Worm (Caenorhabditis elegans) whole organism, L1 larva: ENCODE data around the gene C34F6.7.

ENCODE experiments used
- C04F5.9 ChIP-seq: sonication (generic microtip); optimal IDR thresholded peaks from 2 replicates; lab custom pipeline; 2016; ENCODE audit warnings: missing genetic modification characterization, missing compliant biosample characterization
- C16A3.4 ChIP-seq: fragments of 150-350 bp; optimal IDR thresholded peaks from 2 replicates; lab custom pipeline; 2014; ENCODE audit warnings: missing biosample characterization, missing genetic modification characterization
- F16B12.6 ChIP-seq: fragments of 150-350 bp; optimal IDR thresholded peaks from 2 replicates; lab custom pipeline; 2014; ENCODE audit warnings: missing biosample characterization, missing genetic modification characterization
- Y116A8C.19 ChIP-seq: sonication (generic microtip); optimal IDR thresholded peaks from 2 replicates; lab custom pipeline; 2016; ENCODE audit warnings: missing compliant biosample characterization, missing genetic modification characterization, borderline replicate concordance
- alr-1 ChIP-seq: fragments of 200-800 bp; sonication (Bioruptor generic); optimal IDR thresholded peaks from 2 replicates; lab custom pipeline; 2018; ENCODE audit warnings: borderline replicate concordance, mild to moderate bottlenecking, missing genetic modification characterization, missing compliant biosample characterization
- aly-2 ChIP-seq: fragments of 150-350 bp; optimal IDR thresholded peaks from 2 replicates; lab custom pipeline; 2014; ENCODE audit warnings: missing biosample characterization, missing genetic modification characterization
- blmp-1 ChIP-seq: fragments of 150-350 bp; optimal IDR thresholded peaks from 2 replicates; lab custom pipeline; 2014; ENCODE audit warnings: missing biosample characterization, missing genetic modification characterization
- ceh-63 ChIP-seq: fragments of 200-800 bp; sonication (Bioruptor generic); optimal IDR thresholded peaks from 2 replicates; lab custom pipeline; 2018; ENCODE audit warnings: mild to moderate bottlenecking, missing genetic modification characterization, missing compliant biosample characterization
- ceh-8 ChIP-seq: fragments of 200-800 bp; sonication (Bioruptor generic); optimal IDR thresholded peaks from 2 replicates; lab custom pipeline; 2018; ENCODE audit warnings: mild to moderate bottlenecking, missing genetic modification characterization, moderate library complexity, missing compliant biosample characterization
- ceh-88 ChIP-seq: fragments of 200-800 bp; sonication (Bioruptor generic); IDR thresholded peaks from 2 replicates; pipeline ENCODE4 v1.3.6; 2022; ENCODE audit warnings: missing genetic modification characterization, missing compliant biosample characterization
- dsc-1 ChIP-seq: sonication (generic microtip); optimal IDR thresholded peaks from 2 replicates; lab custom pipeline; 2016; ENCODE audit warnings: mild to moderate bottlenecking, missing genetic modification characterization, missing compliant biosample characterization
- efl-1 ChIP-seq, 4 experiments: fragments of 150-350 bp; optimal IDR thresholded peaks in 3 of 4; peaks in 1 of 4; 1 replicate in 1 of 4; 2 replicates in 3 of 4; lab custom pipeline; 2014; ENCODE audit warnings: missing biosample characterization in 2 of 4, missing genetic modification characterization in 2 of 4, missing genetic modification reagents in 2 of 4
- egl-13 ChIP-seq: sonication (generic microtip); optimal IDR thresholded peaks from 2 replicates; lab custom pipeline; 2016; ENCODE audit warnings: missing genotype, missing genetic modification reagents, missing genetic modification characterization, missing compliant biosample characterization
- egl-27 ChIP-seq, 2 experiments: fragments of 150-350 bp in 1 of 2; sonication (generic microtip); optimal IDR thresholded peaks; 3 replicates each; lab custom pipeline; 2017 to 2018; ENCODE audit warnings: missing biosample characterization in 2 of 2, missing genetic modification characterization in 2 of 2, missing genetic modification reagents in 2 of 2
- elt-2 ChIP-seq: sonication (generic microtip); optimal IDR thresholded peaks from 2 replicates; lab custom pipeline; 2016; ENCODE audit warnings: missing genetic modification characterization, mild to moderate bottlenecking, inconsistent platforms, missing compliant biosample characterization, missing genetic modification reagents
- elt-3 ChIP-seq, 6 experiments: fragments of 150-350 bp in 1 of 6; sonication (generic microtip); optimal IDR thresholded peaks; 2 replicates each; lab custom pipeline; 2017 to 2018; ENCODE audit warnings: missing biosample characterization in 6 of 6, missing genetic modification characterization in 6 of 6, inconsistent platforms in 1 of 6
- ets-5 ChIP-seq: fragments of 200-800 bp; sonication (Bioruptor generic); IDR thresholded peaks from 2 replicates; pipeline ENCODE4 v1.3.6; 2022; ENCODE audit warnings: missing genetic modification characterization, missing compliant biosample characterization
- fkh-10 ChIP-seq: sonication (generic microtip); optimal IDR thresholded peaks from 2 replicates; lab custom pipeline; 2017; ENCODE audit warnings: missing biosample characterization, missing genetic modification reagents, missing genetic modification characterization
- fos-1 ChIP-seq: fragments of 150-350 bp; optimal IDR thresholded peaks from 2 replicates; lab custom pipeline; 2014; ENCODE audit warnings: missing biosample characterization, missing genetic modification characterization
- grh-1 ChIP-seq: fragments of 200-800 bp; sonication (Bioruptor generic); IDR thresholded peaks from 2 replicates; pipeline ENCODE4 v1.3.6; 2022; ENCODE audit warnings: missing genetic modification reagents, missing genetic modification characterization, missing compliant biosample characterization
- isw-1 ChIP-seq: fragments of 200-800 bp; sonication (Bioruptor generic); IDR thresholded peaks from 2 replicates; pipeline ENCODE4 v1.3.6; 2022; ENCODE audit warnings: missing genetic modification characterization, missing compliant biosample characterization
- lin-14 ChIP-seq: fragments of 200-800 bp; sonication (Bioruptor generic); optimal IDR thresholded peaks from 2 replicates; lab custom pipeline; 2018; ENCODE audit warnings: mild to moderate bottlenecking, missing genetic modification characterization, moderate library complexity, missing compliant biosample characterization
- lir-3 ChIP-seq: sonication (generic microtip); optimal IDR thresholded peaks from 2 replicates; lab custom pipeline; 2016; ENCODE audit warnings: mild to moderate bottlenecking, missing genetic modification characterization, moderate library complexity, missing compliant biosample characterization; ENCODE audit not compliant: poor library complexity
- lsy-2 ChIP-seq, 2 experiments: fragments of 150-350 bp; optimal IDR thresholded peaks; 2 replicates each; lab custom pipeline; 2014; ENCODE audit warnings: missing biosample characterization in 2 of 2, missing genetic modification characterization in 2 of 2
- nhr-12 ChIP-seq: sonication (generic microtip); optimal IDR thresholded peaks from 2 replicates; lab custom pipeline; 2017; ENCODE audit warnings: missing biosample characterization, missing genetic modification characterization
- nhr-20 ChIP-seq: sonication (generic microtip); optimal IDR thresholded peaks from 2 replicates; lab custom pipeline; 2016; ENCODE audit warnings: mild to moderate bottlenecking, missing genetic modification characterization, missing compliant biosample characterization
- nhr-237 ChIP-seq: fragments of 150-350 bp; optimal IDR thresholded peaks from 2 replicates; lab custom pipeline; 2014; ENCODE audit warnings: missing biosample characterization, missing genetic modification characterization
- nhr-28 ChIP-seq: fragments of 150-350 bp; optimal IDR thresholded peaks from 2 replicates; lab custom pipeline; 2014; ENCODE audit warnings: missing biosample characterization, missing genetic modification characterization
- nhr-76 ChIP-seq: sonication (generic microtip); optimal IDR thresholded peaks from 2 replicates; lab custom pipeline; 2017; ENCODE audit warnings: missing biosample characterization, missing genetic modification characterization
- nhr-84 ChIP-seq: sonication (generic microtip); optimal IDR thresholded peaks from 2 replicates; lab custom pipeline; 2017; ENCODE audit warnings: missing biosample characterization, missing genetic modification characterization
- nhr-85 ChIP-seq: sonication (generic microtip); peaks from one replicate; lab custom pipeline; 2016; ENCODE audit warnings: missing genetic modification characterization, inconsistent platforms, missing compliant biosample characterization
- nhr-90 ChIP-seq: sonication (generic microtip); optimal IDR thresholded peaks from 2 replicates; lab custom pipeline; 2016; ENCODE audit warnings: mild to moderate bottlenecking, missing genetic modification characterization, missing compliant biosample characterization; ENCODE audit not compliant: poor library complexity
- pag-3 ChIP-seq: sonication (generic microtip); optimal IDR thresholded peaks from 2 replicates; lab custom pipeline; 2017; ENCODE audit warnings: missing genetic modification characterization, mild to moderate bottlenecking, missing compliant biosample characterization, antibody characterized with exemption, borderline replicate concordance; ENCODE audit not compliant: insufficient read depth
- pqm-1 ChIP-seq: sonication (generic microtip); optimal IDR thresholded peaks from 3 replicates; lab custom pipeline; 2017; ENCODE audit warnings: missing biosample characterization, missing genetic modification characterization
- rnt-1 ChIP-seq: sonication (generic microtip); optimal IDR thresholded peaks from 2 replicates; lab custom pipeline; 2016; ENCODE audit warnings: mild to moderate bottlenecking, missing genetic modification characterization, moderate library complexity, missing compliant biosample characterization
- snpc-4 ChIP-seq: fragments of 150-350 bp; optimal IDR thresholded peaks from 2 replicates; lab custom pipeline; 2014; ENCODE audit warnings: missing biosample characterization, missing genetic modification characterization
- sptf-1 ChIP-seq: fragments of 150-350 bp; optimal IDR thresholded peaks from 2 replicates; lab custom pipeline; 2014; ENCODE audit warnings: missing biosample characterization, missing genetic modification characterization
- tbx-2 ChIP-seq: sonication (generic microtip); optimal IDR thresholded peaks from 2 replicates; lab custom pipeline; 2016; ENCODE audit warnings: missing genetic modification characterization, missing compliant biosample characterization
- unc-86 ChIP-seq: sonication (generic microtip); optimal IDR thresholded peaks from 2 replicates; lab custom pipeline; 2016; ENCODE audit warnings: missing genetic modification characterization, missing compliant biosample characterization
- xbp-1 ChIP-seq: sonication (generic microtip); optimal IDR thresholded peaks from 2 replicates; lab custom pipeline; 2016; ENCODE audit warnings: missing genetic modification characterization, missing compliant biosample characterization
- zag-1 ChIP-seq: fragments of 150-350 bp; optimal IDR thresholded peaks from 2 replicates; lab custom pipeline; 2014; ENCODE audit warnings: missing biosample characterization, missing genetic modification characterization
- zip-4 ChIP-seq: fragments of 200-800 bp; sonication (Bioruptor generic); optimal IDR thresholded peaks from 2 replicates; lab custom pipeline; 2018; ENCODE audit warnings: mild to moderate bottlenecking, missing genetic modification characterization, moderate library complexity, missing compliant biosample characterization
- ztf-11 ChIP-seq, 2 experiments: sonication (generic microtip); optimal IDR thresholded peaks; 2 replicates each; lab custom pipeline; 2016 to 2017; ENCODE audit warnings: missing genetic modification characterization in 2 of 2, missing biosample characterization in 1 of 2, missing compliant biosample characterization in 1 of 2
- ztf-4 ChIP-seq: fragments of 150-350 bp; optimal IDR thresholded peaks from 2 replicates; lab custom pipeline; 2014; ENCODE audit warnings: missing biosample characterization, missing genetic modification characterization

The C34F6.7 gene

DNA sequence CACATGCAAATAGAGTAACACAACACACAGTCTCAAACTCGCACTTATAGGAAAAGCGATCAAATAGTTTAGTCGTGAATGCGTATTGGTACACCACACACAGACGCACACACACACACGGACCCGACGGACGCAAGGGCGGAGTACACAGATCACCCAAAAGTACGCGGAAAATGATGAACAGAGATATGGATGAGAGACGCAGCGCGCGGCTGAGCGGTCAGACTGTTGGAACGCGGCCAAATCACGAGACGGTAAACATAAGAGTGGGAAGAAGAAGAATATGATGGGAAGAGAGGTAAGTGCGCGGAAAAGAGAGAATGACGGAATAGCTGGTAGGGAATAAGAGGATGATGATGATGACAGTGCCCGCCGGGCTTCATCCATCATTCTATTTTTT, 32.8 kb upstream of the C34F6.7 start (continued):
- no peak for TF ChIP-seq nhr-90
- no peak for TF ChIP-seq elt-3 (tag; optimal IDR thresholded peaks at IDR 0.05; lab: Kevin White, UChicago)
- no peak for TF ChIP-seq ztf-11 (tag; optimal IDR thresholded peaks at IDR 0.05; lab: Kevin White, UChicago)
- no peak for TF ChIP-seq efl-1 (optimal IDR thresholded peaks at IDR 0.05; lab: Kevin White, UChicago)
- no peak for TF ChIP-seq efl-1 (GFP tag; optimal IDR thresholded peaks at IDR 0.05 in 1 of 2; lab: Kevin White, UChicago)
- TF ChIP-seq egl-27 (tag; optimal IDR thresholded peaks at IDR 0.05; lab: Kevin White, UChicago), result no peak
- TF ChIP-seq C16A3.4 (tag; lab: Kevin White, UChicago), result no peak
- TF ChIP-seq fkh-10, result no peak
- TF ChIP-seq alr-1 (tag; lab: Kevin White, UChicago), result no peak
- no peak for TF ChIP-seq C04F5.9 (tag; lab: Kevin White, UChicago)
- no peak for TF ChIP-seq Y116A8C.19 (tag; lab: Kevin White, UChicago)
- no peak for TF ChIP-seq zag-1 (tag; lab: Kevin White, UChicago)
- TF ChIP-seq nhr-28 (tag; lab: Kevin White, UChicago), result no peak
- no peak for TF ChIP-seq nhr-12 (tag; lab: Kevin White, UChicago)
- TF ChIP-seq ets-5, result no peak
- TF ChIP-seq pqm-1 (tag; lab: Kevin White, UChicago), result no peak
- TF ChIP-seq ceh-8 (GFP tag; lab: Kevin White, UChicago), result no peak
- no peak for TF ChIP-seq isw-1 (GFP tag; lab: Robert Waterston, UW)
- TF ChIP-seq blmp-1, result peak; percentile 78
- TF ChIP-seq zip-4, result no peak
- TF ChIP-seq ztf-4 (tag; lab: Kevin White, UChicago), result peak; percentile 11
- TF ChIP-seq unc-86 (tag; lab: Kevin White, UChicago), result no peak
- no peak for TF ChIP-seq nhr-84 (tag; lab: Kevin White, UChicago)
- TF ChIP-seq lsy-2 (tag; optimal IDR thresholded peaks at IDR 0.05; lab: Kevin White, UChicago), result no peak
- no peak for TF ChIP-seq egl-13 (tag; lab: Kevin White, UChicago)
- TF ChIP-seq lin-14 (GFP tag; lab: Kevin White, UChicago), result peak; percentile 41
- no peak for TF ChIP-seq nhr-237
- no peak for TF ChIP-seq ceh-63 (GFP tag; lab: Kevin White, UChicago)
- TF ChIP-seq F16B12.6, result no peak
- TF ChIP-seq tbx-2 (tag; lab: Kevin White, UChicago), result no peak
- TF ChIP-seq grh-1 (GFP tag; lab: Robert Waterston, UW), result no peak
- TF ChIP-seq nhr-76 (tag; lab: Kevin White, UChicago), result no peak
- no peak for TF ChIP-seq dsc-1 (tag; lab: Kevin White, UChicago)
- TF ChIP-seq nhr-20, result peak; percentile 21
- TF ChIP-seq nhr-85 (tag; lab: Kevin White, UChicago), result peak; percentile 61
- no peak for TF ChIP-seq elt-2 (tag; lab: Kevin White, UChicago)
- no peak for TF ChIP-seq pag-3 (tag; lab: Kevin White, UChicago)

DNA sequence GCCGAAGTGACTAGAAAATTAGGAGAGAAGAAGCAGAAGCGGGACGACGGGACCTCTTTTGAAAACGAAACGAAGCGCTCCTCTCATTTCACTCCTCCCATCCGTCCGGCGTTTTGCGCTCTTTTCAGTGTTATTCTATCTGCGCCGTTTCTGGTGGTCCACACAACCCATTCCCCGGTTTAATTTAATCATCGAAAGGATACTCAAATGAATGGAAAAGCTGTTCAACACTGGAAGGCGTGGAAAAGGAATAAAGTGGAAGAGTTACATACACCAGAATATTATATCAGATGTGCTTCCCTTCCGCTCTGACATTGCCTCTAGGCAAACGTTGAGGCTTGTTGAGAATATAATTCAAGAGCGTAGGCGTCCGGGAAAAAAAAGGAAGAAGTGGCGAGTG, 29.8 kb upstream of the C34F6.7 start:
- TF ChIP-seq lin-14 (GFP tag; lab: Kevin White, UChicago), result peak; percentile 33
- no peak for TF ChIP-seq zip-4
- TF ChIP-seq unc-86 (tag; lab: Kevin White, UChicago), result peak; percentile 18
- no peak for TF ChIP-seq lir-3
- TF ChIP-seq fos-1 (tag; lab: Kevin White, UChicago), result no peak

DNA sequence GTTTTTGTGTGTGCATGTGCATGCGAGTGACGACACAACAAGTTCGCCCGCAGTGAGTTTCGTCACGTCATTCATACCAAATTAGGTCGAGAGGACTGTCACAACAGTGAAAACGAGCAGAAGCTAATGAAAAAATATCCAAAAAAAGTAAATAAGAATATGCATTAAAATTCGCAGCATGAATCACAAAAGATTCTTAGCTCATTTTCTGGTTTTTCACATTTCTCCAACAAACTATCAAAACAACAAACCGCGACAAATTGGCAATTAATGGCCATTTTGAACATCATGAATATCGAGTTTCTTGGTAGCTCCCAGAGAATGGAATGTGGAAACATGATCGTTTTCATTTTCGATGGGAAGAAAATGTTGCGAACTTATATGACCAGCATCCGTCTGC, 28.3 kb upstream of the C34F6.7 start:
- TF ChIP-seq aly-2 (tag; lab: Kevin White, UChicago) (no peak), F16B12.6 (no peak), alr-1 (tag; lab: Kevin White, UChicago) (no peak), C16A3.4 (tag; lab: Kevin White, UChicago) (no peak), snpc-4 (tag; lab: Kevin White, UChicago) (no peak), xbp-1 (tag; lab: Kevin White, UChicago) (no peak), ceh-88 (GFP tag; lab: Robert Waterston, UW) (no peak), rnt-1 (tag; lab: Kevin White, UChicago) (no peak), sptf-1 (tag; lab: Kevin White, UChicago) (no peak)
